Worm (Caenorhabditis elegans) whole organism, L1 larva: Measurements from ENCODE around the gene ntl-9.

ENCODE experiments used
- C16A3.4 ChIP-seq: fragments of 150-350 bp; optimal IDR thresholded peaks from 2 replicates; lab custom pipeline; 2014; ENCODE audit warnings: missing biosample characterization, missing genetic modification characterization
- Y116A8C.19 ChIP-seq: sonication (generic microtip); optimal IDR thresholded peaks from 2 replicates; lab custom pipeline; 2016; ENCODE audit warnings: missing compliant biosample characterization, missing genetic modification characterization, borderline replicate concordance
- aha-1 ChIP-seq: fragments of 150-350 bp; optimal IDR thresholded peaks from 2 replicates; lab custom pipeline; 2014; ENCODE audit warnings: missing biosample characterization, missing genetic modification characterization
- alr-1 ChIP-seq: fragments of 200-800 bp; sonication (Bioruptor generic); optimal IDR thresholded peaks from 2 replicates; lab custom pipeline; 2018; ENCODE audit warnings: borderline replicate concordance, mild to moderate bottlenecking, missing genetic modification characterization, missing compliant biosample characterization
- ama-1 ChIP-seq: fragments of 150-350 bp; optimal IDR thresholded peaks from 2 replicates; lab custom pipeline; 2014
- blmp-1 ChIP-seq: fragments of 150-350 bp; optimal IDR thresholded peaks from 2 replicates; lab custom pipeline; 2014; ENCODE audit warnings: missing biosample characterization, missing genetic modification characterization
- ceh-8 ChIP-seq: fragments of 200-800 bp; sonication (Bioruptor generic); optimal IDR thresholded peaks from 2 replicates; lab custom pipeline; 2018; ENCODE audit warnings: mild to moderate bottlenecking, missing genetic modification characterization, moderate library complexity, missing compliant biosample characterization
- ces-1 ChIP-seq: fragments of 150-350 bp; optimal IDR thresholded peaks from 2 replicates; lab custom pipeline; 2014; ENCODE audit warnings: missing biosample characterization, missing genetic modification reagents, missing genetic modification characterization
- dsc-1 ChIP-seq: sonication (generic microtip); optimal IDR thresholded peaks from 2 replicates; lab custom pipeline; 2016; ENCODE audit warnings: mild to moderate bottlenecking, missing genetic modification characterization, missing compliant biosample characterization
- efl-3 ChIP-seq: fragments of 200-800 bp; sonication (Bioruptor generic); optimal IDR thresholded peaks from 2 replicates; lab custom pipeline; 2018; ENCODE audit warnings: mild to moderate bottlenecking, missing genetic modification characterization, missing compliant biosample characterization
- egl-13 ChIP-seq: sonication (generic microtip); optimal IDR thresholded peaks from 2 replicates; lab custom pipeline; 2016; ENCODE audit warnings: missing genotype, missing genetic modification reagents, missing genetic modification characterization, missing compliant biosample characterization
- egl-27 ChIP-seq, 2 experiments: fragments of 150-350 bp in 1 of 2; sonication (generic microtip); optimal IDR thresholded peaks; 3 replicates each; lab custom pipeline; 2017 to 2018; ENCODE audit warnings: missing biosample characterization in 2 of 2, missing genetic modification characterization in 2 of 2, missing genetic modification reagents in 2 of 2
- elt-2 ChIP-seq: sonication (generic microtip); optimal IDR thresholded peaks from 2 replicates; lab custom pipeline; 2016; ENCODE audit warnings: missing genetic modification characterization, mild to moderate bottlenecking, inconsistent platforms, missing compliant biosample characterization, missing genetic modification reagents
- ets-5 ChIP-seq: fragments of 200-800 bp; sonication (Bioruptor generic); IDR thresholded peaks from 2 replicates; pipeline ENCODE4 v1.3.6; 2022; ENCODE audit warnings: missing genetic modification characterization, missing compliant biosample characterization
- fos-1 ChIP-seq: fragments of 150-350 bp; optimal IDR thresholded peaks from 2 replicates; lab custom pipeline; 2014; ENCODE audit warnings: missing biosample characterization, missing genetic modification characterization
- grh-1 ChIP-seq: fragments of 200-800 bp; sonication (Bioruptor generic); IDR thresholded peaks from 2 replicates; pipeline ENCODE4 v1.3.6; 2022; ENCODE audit warnings: missing genetic modification reagents, missing genetic modification characterization, missing compliant biosample characterization
- hlh-17 ChIP-seq: fragments of 200-800 bp; sonication (Bioruptor generic); optimal IDR thresholded peaks from 2 replicates; lab custom pipeline; 2018; ENCODE audit warnings: missing genetic modification characterization, mild to moderate bottlenecking, missing compliant biosample characterization, moderate library complexity, borderline replicate concordance
- hpl-2 ChIP-seq: fragments of 150-350 bp; optimal IDR thresholded peaks from 2 replicates; lab custom pipeline; 2014; ENCODE audit warnings: missing biosample characterization, missing genetic modification reagents, missing genetic modification characterization
- irx-1 ChIP-seq: sonication (generic microtip); optimal IDR thresholded peaks from 2 replicates; lab custom pipeline; 2016; ENCODE audit warnings: missing genetic modification characterization, missing compliant biosample characterization
- isw-1 ChIP-seq: fragments of 200-800 bp; sonication (Bioruptor generic); IDR thresholded peaks from 2 replicates; pipeline ENCODE4 v1.3.6; 2022; ENCODE audit warnings: missing genetic modification characterization, missing compliant biosample characterization
- lin-13 ChIP-seq: fragments of 150-350 bp; optimal IDR thresholded peaks from 2 replicates; lab custom pipeline; 2014; ENCODE audit warnings: missing biosample characterization, missing genetic modification reagents, missing genetic modification characterization
- lin-14 ChIP-seq: fragments of 200-800 bp; sonication (Bioruptor generic); optimal IDR thresholded peaks from 2 replicates; lab custom pipeline; 2018; ENCODE audit warnings: mild to moderate bottlenecking, missing genetic modification characterization, moderate library complexity, missing compliant biosample characterization
- lin-39 ChIP-seq: fragments of 150-350 bp; optimal IDR thresholded peaks from 2 replicates; lab custom pipeline; 2014; ENCODE audit warnings: missing biosample characterization, missing genetic modification reagents, missing genetic modification characterization
- lir-3 ChIP-seq: sonication (generic microtip); optimal IDR thresholded peaks from 2 replicates; lab custom pipeline; 2016; ENCODE audit warnings: mild to moderate bottlenecking, missing genetic modification characterization, moderate library complexity, missing compliant biosample characterization; ENCODE audit not compliant: poor library complexity
- lsy-2 ChIP-seq, 2 experiments: fragments of 150-350 bp; optimal IDR thresholded peaks; 2 replicates each; lab custom pipeline; 2014; ENCODE audit warnings: missing biosample characterization in 2 of 2, missing genetic modification characterization in 2 of 2
- mab-9 ChIP-seq: fragments of 200-800 bp; sonication (Bioruptor generic); IDR thresholded peaks from 2 replicates; pipeline ENCODE4 v1.3.6; 2022; ENCODE audit warnings: missing genetic modification reagents, missing genetic modification characterization, missing compliant biosample characterization
- mef-2 ChIP-seq: fragments of 150-350 bp; optimal IDR thresholded peaks from 2 replicates; lab custom pipeline; 2014; ENCODE audit warnings: missing biosample characterization, missing genetic modification characterization
- mep-1 ChIP-seq: fragments of 150-350 bp; optimal IDR thresholded peaks from 2 replicates; lab custom pipeline; 2014; ENCODE audit warnings: missing biosample characterization, missing genetic modification characterization
- nhr-12 ChIP-seq: sonication (generic microtip); optimal IDR thresholded peaks from 2 replicates; lab custom pipeline; 2017; ENCODE audit warnings: missing biosample characterization, missing genetic modification characterization
- nhr-237 ChIP-seq: fragments of 150-350 bp; optimal IDR thresholded peaks from 2 replicates; lab custom pipeline; 2014; ENCODE audit warnings: missing biosample characterization, missing genetic modification characterization
- nhr-28 ChIP-seq: fragments of 150-350 bp; optimal IDR thresholded peaks from 2 replicates; lab custom pipeline; 2014; ENCODE audit warnings: missing biosample characterization, missing genetic modification characterization
- nhr-76 ChIP-seq: sonication (generic microtip); optimal IDR thresholded peaks from 2 replicates; lab custom pipeline; 2017; ENCODE audit warnings: missing biosample characterization, missing genetic modification characterization
- nhr-77 ChIP-seq: fragments of 150-350 bp; optimal IDR thresholded peaks from 2 replicates; lab custom pipeline; 2014; ENCODE audit warnings: missing biosample characterization, missing genetic modification characterization
- nhr-84 ChIP-seq: sonication (generic microtip); optimal IDR thresholded peaks from 2 replicates; lab custom pipeline; 2017; ENCODE audit warnings: missing biosample characterization, missing genetic modification characterization
- nhr-85 ChIP-seq: sonication (generic microtip); peaks from one replicate; lab custom pipeline; 2016; ENCODE audit warnings: missing genetic modification characterization, inconsistent platforms, missing compliant biosample characterization
- skn-1 ChIP-seq: fragments of 150-350 bp; optimal IDR thresholded peaks from 2 replicates; lab custom pipeline; 2014; ENCODE audit warnings: missing biosample characterization, missing genetic modification characterization
- sup-37 ChIP-seq: fragments of 200-800 bp; sonication (Bioruptor generic); optimal IDR thresholded peaks from 2 replicates; lab custom pipeline; 2018; ENCODE audit warnings: mild to moderate bottlenecking, missing genetic modification characterization, missing compliant biosample characterization
- swsn-7 ChIP-seq: sonication (generic microtip); optimal IDR thresholded peaks from 2 replicates; lab custom pipeline; 2016; ENCODE audit warnings: missing genetic modification characterization, missing compliant biosample characterization
- tbx-2 ChIP-seq: sonication (generic microtip); optimal IDR thresholded peaks from 2 replicates; lab custom pipeline; 2016; ENCODE audit warnings: missing genetic modification characterization, missing compliant biosample characterization
- tlp-1 ChIP-seq: fragments of 150-350 bp; optimal IDR thresholded peaks from 2 replicates; lab custom pipeline; 2014; ENCODE audit warnings: missing biosample characterization, missing genetic modification characterization
- unc-130 ChIP-seq: fragments of 150-350 bp; optimal IDR thresholded peaks from 2 replicates; lab custom pipeline; 2017; ENCODE audit warnings: missing biosample characterization, missing genetic modification characterization, inconsistent platforms
- unc-62 ChIP-seq: fragments of 150-350 bp; optimal IDR thresholded peaks from 2 replicates; lab custom pipeline; 2014; ENCODE audit warnings: missing biosample characterization, missing genetic modification reagents, missing genetic modification characterization
- unc-86 ChIP-seq: sonication (generic microtip); optimal IDR thresholded peaks from 2 replicates; lab custom pipeline; 2016; ENCODE audit warnings: missing genetic modification characterization, missing compliant biosample characterization
- unc-98 ChIP-seq: fragments of 200-800 bp; sonication (Bioruptor generic); IDR thresholded peaks from 2 replicates; pipeline ENCODE4 v1.3.6; 2022; ENCODE audit warnings: missing genetic modification characterization, missing compliant biosample characterization
- vab-15 ChIP-seq: sonication (generic microtip); optimal IDR thresholded peaks from 2 replicates; lab custom pipeline; 2017; ENCODE audit warnings: missing genotype, mild to moderate bottlenecking, missing genetic modification characterization, missing compliant biosample characterization
- xbp-1 ChIP-seq: sonication (generic microtip); optimal IDR thresholded peaks from 2 replicates; lab custom pipeline; 2016; ENCODE audit warnings: missing genetic modification characterization, missing compliant biosample characterization
- zip-4 ChIP-seq: fragments of 200-800 bp; sonication (Bioruptor generic); optimal IDR thresholded peaks from 2 replicates; lab custom pipeline; 2018; ENCODE audit warnings: mild to moderate bottlenecking, missing genetic modification characterization, moderate library complexity, missing compliant biosample characterization
- ztf-11 ChIP-seq, 2 experiments: sonication (generic microtip); optimal IDR thresholded peaks; 2 replicates each; lab custom pipeline; 2016 to 2017; ENCODE audit warnings: missing genetic modification characterization in 2 of 2, missing biosample characterization in 1 of 2, missing compliant biosample characterization in 1 of 2
- ztf-4 ChIP-seq: fragments of 150-350 bp; optimal IDR thresholded peaks from 2 replicates; lab custom pipeline; 2014; ENCODE audit warnings: missing biosample characterization, missing genetic modification characterization

ntl-9 gene

ce11 chrIII:4909938-4910337, 34.4 kb upstream of the ntl-9 start, which contains the start of gene F26F4.12:
Gene F26F4.12, minus strand, starts transcription at chrIII:4910038.
- TF ChIP-seq nhr-85 (tag; lab: Kevin White, UChicago) = no peak
- TF ChIP-seq unc-86 (tag; lab: Kevin White, UChicago) = no peak
- TF ChIP-seq unc-98 (GFP tag; lab: Robert Waterston, UW) = no peak
- no peak for TF ChIP-seq lir-3 (tag; lab: Kevin White, UChicago)
- TF ChIP-seq blmp-1 = no peak
- TF ChIP-seq isw-1 (GFP tag; lab: Robert Waterston, UW) = no peak
- no peak for TF ChIP-seq hlh-17
- TF ChIP-seq lin-13 (GFP tag; lab: Kevin White, UChicago) = no peak
- no peak for TF ChIP-seq mab-9
- TF ChIP-seq lin-39 (tag; lab: Kevin White, UChicago) = no peak
- TF ChIP-seq tlp-1 = no peak
- TF ChIP-seq nhr-12 (tag; lab: Kevin White, UChicago) = no peak
- no peak for TF ChIP-seq tbx-2 (tag; lab: Kevin White, UChicago)
- TF ChIP-seq hpl-2 = no peak
- TF ChIP-seq C16A3.4 (tag; lab: Kevin White, UChicago) = no peak
- TF ChIP-seq ama-1 (lab: Kevin White, UChicago) = no peak
- no peak for TF ChIP-seq vab-15 (tag; lab: Kevin White, UChicago)
- no peak for TF ChIP-seq nhr-237 (tag; lab: Kevin White, UChicago)

ce11 chrIII:4910956-4911355, 33.4 kb upstream of the ntl-9 start, which contains the start of gene F26F4.2:
Gene F26F4.2, plus strand, starts transcription at chrIII:4911256.
- TF ChIP-seq nhr-76 (tag; lab: Kevin White, UChicago) = no peak
- TF ChIP-seq grh-1 = no peak
- TF ChIP-seq skn-1 = no peak
- no peak for TF ChIP-seq zip-4
- no peak for TF ChIP-seq ets-5 (GFP tag; lab: Robert Waterston, UW)
- TF ChIP-seq, all 84 proteins: peak for 0

ce11 chrIII:4912317-4912716, 32.0 kb upstream of the ntl-9 start, which contains the start of the genes F26F4.9 and cee-1:
Gene F26F4.9, minus strand, starts transcription at chrIII:4912521.
Gene cee-1, plus strand, starts transcription at chrIII:4912699.
- TF ChIP-seq mab-9 (no peak; the same call in 1 of the 2 replicates), unc-130 (no peak), fos-1 (no peak), grh-1 (no peak), ceh-8 (GFP tag; lab: Kevin White, UChicago) (no peak), swsn-7 (tag; lab: Kevin White, UChicago) (peak; percentile 70), xbp-1 (tag; lab: Kevin White, UChicago) (peak; percentile 78), Y116A8C.19 (peak; percentile 73), ztf-11 (tag; optimal IDR thresholded peaks at IDR 0.05; lab: Kevin White, UChicago) (peak in 1 of 2 experiments; percentile 88), hlh-17 (no peak), nhr-85 (tag; lab: Kevin White, UChicago) (peak; percentile 82), ets-5 (GFP tag; lab: Robert Waterston, UW) (no peak), egl-27 (tag; optimal IDR thresholded peaks at IDR 0.05; lab: Kevin White, UChicago) (no peak), isw-1 (GFP tag; lab: Robert Waterston, UW) (peak; percentile 35), zip-4 (peak; percentile 8), irx-1 (peak; percentile 86), nhr-84 (no peak), dsc-1 (peak; percentile 84), unc-62 (GFP tag; lab: Kevin White, UChicago) (no peak), aha-1 (tag; lab: Kevin White, UChicago) (no peak), ztf-4 (tag; lab: Kevin White, UChicago) (no peak), mep-1 (tag; lab: Kevin White, UChicago) (peak; percentile 84), skn-1 (peak; percentile 22), sup-37 (GFP tag; lab: Kevin White, UChicago) (no peak), tbx-2 (tag; lab: Kevin White, UChicago) (peak; percentile 82), unc-98 (GFP tag; lab: Robert Waterston, UW) (no peak), lsy-2 (tag; optimal IDR thresholded peaks at IDR 0.05; lab: Kevin White, UChicago) (peak; percentile 63 to 69), efl-3 (GFP tag; lab: Kevin White, UChicago) (no peak), nhr-28 (no peak), nhr-77 (tag; lab: Kevin White, UChicago) (no peak), elt-2 (tag; lab: Kevin White, UChicago) (peak; percentile 44), vab-15 (tag; lab: Kevin White, UChicago) (no peak), egl-13 (tag; lab: Kevin White, UChicago) (peak; percentile 75), ces-1 (GFP tag; lab: Kevin White, UChicago) (no peak), lin-14 (GFP tag; lab: Kevin White, UChicago) (peak; percentile 71), mef-2 (tag; lab: Kevin White, UChicago) (no peak), lin-39 (tag; lab: Kevin White, UChicago) (no peak), alr-1 (tag; lab: Kevin White, UChicago) (no peak)
